Fruit fly (Drosophila melanogaster) whole organism, prepupa: ENCODE measurements around the gene bou.

Experiments
- CG11294 ChIP-seq: fragments of 200-800 bp; sonication (Bioruptor generic); IDR thresholded peaks from 2 replicates; pipeline ENCODE4 v1.3.6; 2022; ENCODE audit warnings: missing biosample characterization, missing genetic modification characterization
- CG15336 ChIP-seq: fragments of 200-800 bp; sonication (Bioruptor generic); IDR thresholded peaks from 2 replicates; pipeline ENCODE4 v1.3.6; 2022; ENCODE audit warnings: missing biosample characterization, missing genetic modification characterization
- CG16779 ChIP-seq: fragments of 200-800 bp; sonication (Bioruptor generic); optimal IDR thresholded peaks from 3 replicates; lab custom pipeline; 2017; ENCODE audit warnings: missing biosample characterization, mild to moderate bottlenecking, missing genetic modification characterization
- CG6808 ChIP-seq: fragments of 200-800 bp; sonication (Bioruptor generic); optimal IDR thresholded peaks from 3 replicates; lab custom pipeline; 2017; ENCODE audit warnings: missing biosample characterization, missing genetic modification characterization, mild to moderate bottlenecking, moderate library complexity, missing genetic modification reagents
- Eip78C ChIP-seq: fragments of 200-800 bp; sonication (Bioruptor generic); peaks from one replicate; lab custom pipeline; 2016; ENCODE audit warnings: missing biosample characterization, missing genetic modification characterization
- Gug ChIP-seq: fragments of 200-800 bp; sonication (Bioruptor generic); IDR thresholded peaks from 2 replicates; pipeline ENCODE4 v1.3.6; 2022; ENCODE audit warnings: missing biosample characterization, missing genetic modification characterization
- Hr39 ChIP-seq: fragments of 200-800 bp; sonication (Bioruptor generic); optimal IDR thresholded peaks from 2 replicates; lab custom pipeline; 2016; ENCODE audit warnings: missing biosample characterization, missing genetic modification characterization
- OdsH ChIP-seq: fragments of 200-800 bp; sonication (Bioruptor generic); optimal IDR thresholded peaks from 3 replicates; lab custom pipeline; 2016; ENCODE audit warnings: missing biosample characterization, missing genetic modification characterization
- dsx ChIP-seq: fragments of 200-800 bp; optimal IDR thresholded peaks from 3 replicates; lab custom pipeline; 2019; ENCODE audit warnings: missing biosample characterization, mild to moderate bottlenecking, missing genetic modification characterization, moderate library complexity; ENCODE audit not compliant: poor library complexity, severe bottlenecking
- salr ChIP-seq, 2 experiments: fragments of 200-800 bp; sonication (Bioruptor generic); optimal IDR thresholded peaks; 3 replicates each; lab custom pipeline; 2016 to 2018; ENCODE audit warnings: missing biosample characterization in 2 of 2, missing genetic modification characterization in 2 of 2, mild to moderate bottlenecking in 1 of 2
- spab ChIP-seq: fragments of 200-800 bp; sonication (Bioruptor generic); optimal IDR thresholded peaks from 2 replicates; lab custom pipeline; 2017; ENCODE audit warnings: missing biosample characterization, mild to moderate bottlenecking, missing genetic modification characterization, missing genetic modification reagents

dm6 chrX:6983500-6984320 is 2.6 kb upstream of the bou start:
- TF ChIP-seq Hr39 (GFP tag; lab: Kevin White, UChicago) (no peak), OdsH (GFP tag; lab: Kevin White, UChicago) (peak; percentile 51), Gug (GFP tag; lab: Robert Waterston, UW) (0 out of 2 replicates have a peak, but pooled peaks have one; percentile 27), dsx (GFP tag; lab: Kevin White, UChicago) (peak; percentile 84), spab (GFP tag; lab: Kevin White, UChicago) (peak; percentile 56), salr (GFP tag; optimal IDR thresholded peaks at IDR 0.05; lab: Kevin White, UChicago) (peak; percentile 29 to 46), CG16779 (tag; lab: Kevin White, UChicago) (peak; percentile 45), Eip78C (GFP tag; lab: Kevin White, UChicago) (peak; percentile 87), CG11294 (no peak), CG6808 (GFP tag; lab: Kevin White, UChicago) (peak; percentile 63), CG15336 (GFP tag; lab: Robert Waterston, UW) (peak; percentile 58; the same call in 1 of the 2 replicates)
